Fruit fly (Drosophila melanogaster): ENCODE data around the gene CG34292.

CG34292 gene

DNA sequence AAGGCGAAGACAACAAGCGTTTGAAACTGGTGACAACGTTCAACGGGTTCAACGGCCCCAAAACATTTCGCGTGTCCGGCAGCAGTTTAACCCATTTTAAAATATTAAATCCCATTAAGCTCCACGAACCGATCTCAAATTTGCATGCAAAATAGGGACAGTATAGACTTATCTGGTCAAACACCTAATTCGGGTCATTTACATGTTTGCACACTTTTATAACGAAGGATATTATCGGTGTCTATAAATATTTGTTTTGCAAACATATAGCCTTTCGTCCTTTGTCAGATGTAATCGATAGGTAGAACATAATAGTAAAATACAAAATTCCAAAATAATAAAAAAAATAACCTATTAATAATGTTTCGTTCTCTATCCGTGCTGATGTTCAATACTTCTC is at the start of gene CG34292:
Gene CG34292, plus strand, starts transcription at position 301 of the 400 bp plus-strand sequence.
- no peak for TF ChIP-seq CTCF (optimal IDR thresholded peaks at IDR 0.05)
- no peak for TF ChIP-seq CG8478 (optimal IDR thresholded peaks at IDR 0.05)

DNA sequence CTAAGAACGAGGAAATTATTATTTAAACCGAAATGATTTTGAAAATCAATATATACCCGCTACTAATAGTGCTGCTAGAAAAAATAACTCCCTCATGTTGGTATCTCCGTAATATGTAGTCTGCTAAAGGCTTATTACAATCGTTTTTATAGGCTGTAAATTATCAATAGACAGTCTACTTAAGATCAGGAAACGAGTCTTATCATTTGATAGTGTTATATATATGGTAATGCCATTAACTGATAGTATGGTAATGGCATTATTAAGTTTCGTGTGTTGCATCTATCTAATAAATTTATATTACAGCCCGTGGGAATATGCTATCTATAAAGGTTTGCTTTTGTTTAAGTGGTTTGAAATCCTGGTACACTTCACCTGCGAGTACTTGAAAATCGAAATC is 43.8 kb upstream of the CG34292 start, which contains the start of gene CG17192:
Gene CG17192, minus strand, starts transcription at position 101 of the 400 bp plus-strand sequence.
- TF ChIP-seq CTCF (optimal IDR thresholded peaks at IDR 0.05) (no peak), CG8478 (optimal IDR thresholded peaks at IDR 0.05) (no peak)

DNA sequence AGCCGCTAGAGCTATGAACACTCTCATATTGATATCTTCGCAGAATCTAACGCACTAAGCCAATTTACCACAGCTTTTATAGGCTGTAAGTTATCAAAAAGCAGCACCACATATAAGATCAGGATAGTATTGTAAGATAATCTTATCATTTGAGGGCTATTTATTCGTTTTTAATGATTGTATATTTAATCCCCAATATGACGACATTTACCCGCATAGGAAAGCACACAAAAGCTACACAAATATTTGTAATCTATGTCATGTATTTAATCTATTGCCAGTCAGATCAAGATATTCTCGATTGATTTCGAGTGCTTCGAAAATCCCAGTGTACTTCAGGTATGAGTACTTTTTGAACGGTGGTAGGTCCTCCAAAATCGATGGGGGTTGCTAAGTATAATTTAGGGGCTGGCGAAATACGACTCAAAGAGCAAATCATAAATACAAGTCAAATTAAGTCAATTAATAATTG is 42.3 kb upstream of the CG34292 start, which contains the start of gene CG17191:
Gene CG17191, minus strand, starts transcription at position 51 of the 472 bp plus-strand sequence.
- TF ChIP-seq CTCF (optimal IDR thresholded peaks at IDR 0.05) (no peak), CG8478 (optimal IDR thresholded peaks at IDR 0.05) (no peak)

DNA sequence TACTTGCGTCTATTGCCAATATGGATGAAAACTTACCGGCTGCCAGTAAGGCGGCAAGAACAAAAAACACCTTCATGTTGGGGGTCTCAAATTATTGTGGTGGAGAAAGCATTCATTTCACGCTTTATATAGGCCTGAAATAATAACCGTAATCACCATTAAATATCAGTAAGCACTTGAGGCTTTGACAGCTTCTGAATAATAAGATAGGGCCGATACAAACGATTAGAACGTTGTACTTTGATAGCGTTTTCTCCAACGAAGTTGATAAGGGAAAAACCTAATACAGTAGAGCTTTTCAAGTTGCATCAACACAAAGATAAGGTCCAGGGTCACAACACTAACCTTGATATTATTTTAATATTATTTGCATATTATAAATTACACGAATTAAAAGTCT is 40.7 kb upstream of the CG34292 start, which contains the start of gene CG6283:
Gene CG6283, minus strand, starts transcription at position 101 of the 400 bp plus-strand sequence.
- TF ChIP-seq CG8478 (optimal IDR thresholded peaks at IDR 0.05) (no peak), CTCF (optimal IDR thresholded peaks at IDR 0.05) (no peak)

DNA sequence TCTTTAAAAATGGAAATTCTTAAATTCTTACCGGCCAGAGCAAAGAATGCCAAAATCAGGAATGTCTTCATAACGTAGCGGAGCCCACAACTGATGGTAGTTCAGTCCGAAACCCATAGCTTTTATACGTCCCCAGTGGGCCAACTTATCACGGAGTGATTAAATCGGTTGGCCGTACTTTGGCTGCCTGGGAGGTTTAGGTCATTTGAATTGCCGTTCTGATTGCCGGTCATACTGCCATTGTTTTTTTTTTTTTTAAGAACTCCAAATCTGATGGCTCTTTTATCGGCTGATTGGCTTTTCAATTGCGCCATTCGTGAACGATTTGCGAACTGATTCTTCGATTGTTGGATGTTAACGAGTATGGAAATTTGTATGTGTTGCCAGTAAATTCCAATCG is 38.9 kb upstream of the CG34292 start, which contains the start of gene CG6277:
Gene CG6277, minus strand, starts transcription at position 101 of the 400 bp plus-strand sequence.
- TF ChIP-seq CG8478 (optimal IDR thresholded peaks at IDR 0.05) (no peak), CTCF (optimal IDR thresholded peaks at IDR 0.05) (no peak)

DNA sequence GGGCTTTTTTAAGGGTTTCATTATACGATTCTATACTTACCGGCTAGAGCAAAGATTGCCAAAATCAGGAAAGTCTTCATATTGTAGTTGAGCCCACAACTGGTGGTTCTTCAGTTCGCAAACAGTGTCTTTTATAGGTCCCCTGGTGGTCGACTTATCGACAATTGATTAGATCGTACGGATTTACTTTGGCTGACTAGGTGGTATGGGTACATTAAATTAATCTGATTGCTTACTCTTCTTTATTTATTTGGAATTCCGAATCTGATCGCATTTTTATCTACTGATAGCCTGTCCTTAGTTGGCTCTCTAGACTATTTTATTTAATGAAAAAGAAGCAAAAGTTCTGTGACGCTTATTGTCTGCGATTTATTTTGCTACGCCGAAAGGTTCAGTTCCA is 36.0 kb upstream of the CG34292 start, which contains the start of gene CG6271:
Gene CG6271, minus strand, starts transcription at position 101 of the 400 bp plus-strand sequence.
- TF ChIP-seq CG8478 (optimal IDR thresholded peaks at IDR 0.05) (no peak), CTCF (optimal IDR thresholded peaks at IDR 0.05) (no peak)

DNA sequence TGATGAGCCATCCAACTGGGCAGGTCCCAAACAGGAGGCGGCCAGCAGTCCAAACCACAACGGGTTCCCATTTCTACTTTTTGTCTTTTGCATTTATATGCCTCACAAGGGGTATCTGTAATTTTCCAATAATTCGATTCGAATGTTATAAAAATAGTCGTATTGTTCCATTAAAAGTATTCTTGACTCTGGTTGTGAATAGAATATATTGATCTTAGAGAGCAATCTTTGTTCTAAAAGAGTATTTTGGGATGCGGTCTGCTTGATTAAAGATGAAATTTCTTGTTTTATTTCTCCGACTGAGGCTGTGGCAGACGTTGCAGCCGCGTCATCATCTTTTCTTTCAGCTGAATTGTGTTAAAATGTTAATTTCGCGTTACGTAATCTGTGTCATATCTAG is 28.1 kb upstream of the CG34292 start:
- TF ChIP-seq CG8478 (optimal IDR thresholded peaks at IDR 0.05) = no peak

DNA sequence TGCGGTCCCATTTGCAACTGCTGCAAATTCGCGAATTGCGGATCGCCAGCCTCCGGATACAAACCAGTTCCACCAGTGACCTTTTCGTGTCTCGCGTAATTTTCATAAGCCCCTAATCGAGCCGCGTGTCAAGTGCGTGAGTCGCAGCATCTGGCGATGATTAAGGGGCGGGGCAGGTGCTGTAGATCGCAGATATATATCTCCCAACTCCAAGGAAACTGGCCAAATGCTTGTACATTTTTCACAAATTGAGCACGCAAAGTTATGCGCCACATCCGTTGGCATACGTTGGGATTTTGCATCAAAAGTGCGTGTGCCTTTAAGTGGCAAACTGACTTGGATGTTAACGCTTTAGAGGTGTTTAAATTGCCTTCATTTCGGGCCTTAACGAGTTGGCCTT is 22.0 kb upstream of the CG34292 start:
- TF ChIP-seq CTCF (optimal IDR thresholded peaks at IDR 0.05) (no peak), CG8478 (optimal IDR thresholded peaks at IDR 0.05) (no peak)

DNA sequence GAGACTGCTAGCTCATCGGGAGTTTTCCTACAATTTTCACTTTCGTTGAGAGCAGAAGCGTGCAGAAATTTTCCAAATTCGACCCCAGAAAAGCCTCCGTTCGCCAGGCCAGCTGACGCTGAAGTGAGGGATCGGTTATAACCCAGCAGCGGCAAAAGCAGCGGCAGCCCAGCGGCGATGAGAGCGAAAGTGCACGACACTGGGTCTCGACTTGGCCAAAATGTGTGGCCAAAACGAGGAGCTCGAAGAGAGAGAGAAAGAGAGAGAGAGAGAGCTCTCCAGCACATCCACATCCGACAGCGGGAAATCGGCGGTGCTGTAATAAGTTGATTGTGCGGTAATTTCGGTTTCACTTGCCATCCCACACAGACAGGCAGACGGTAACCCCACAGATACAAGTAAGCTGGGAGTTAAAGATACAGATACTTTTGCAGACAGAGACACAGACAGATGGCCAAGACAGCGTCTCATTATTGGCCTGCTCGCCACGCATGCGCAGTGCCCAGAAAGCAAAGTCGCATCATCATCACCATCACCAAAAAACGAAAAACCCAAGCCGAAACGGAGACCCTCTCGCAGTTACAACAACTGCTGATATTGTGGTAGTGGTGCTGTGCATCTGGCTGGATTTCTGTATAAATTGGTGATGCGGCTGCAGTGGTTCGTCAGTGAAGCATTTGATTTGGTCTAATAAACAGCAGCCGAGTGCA is 13.3 kb upstream of the CG34292 start, which contains the start of gene TwdlT:
Gene TwdlT, plus strand, starts transcription at position 660 of the 710 bp plus-strand sequence.
- TF ChIP-seq CG8478 (optimal IDR thresholded peaks at IDR 0.05) = no peak
- TF ChIP-seq CTCF (optimal IDR thresholded peaks at IDR 0.05) = no peak

DNA sequence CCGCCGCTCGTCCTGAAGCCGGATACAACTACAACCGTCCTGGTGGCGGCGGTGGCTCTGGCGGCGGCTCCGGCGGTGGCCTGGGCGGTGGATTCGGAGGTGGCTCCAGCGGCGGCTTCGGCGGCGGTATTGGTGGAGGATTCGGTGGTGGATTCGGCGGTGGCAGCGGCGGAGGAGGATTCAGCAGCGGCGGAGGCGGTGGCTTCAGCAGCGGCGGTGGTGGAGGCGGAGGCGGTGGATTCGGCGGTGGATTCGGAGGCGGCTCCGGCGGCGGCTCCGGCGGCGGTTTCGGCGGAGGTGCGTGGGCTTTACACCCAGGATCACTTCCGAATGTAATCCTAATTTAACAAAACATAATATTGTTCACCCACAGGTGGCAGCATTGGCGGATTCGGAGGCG is 12.5 kb upstream of the CG34292 start:
- no peak for TF ChIP-seq CG8478 (optimal IDR thresholded peaks at IDR 0.05)

DNA sequence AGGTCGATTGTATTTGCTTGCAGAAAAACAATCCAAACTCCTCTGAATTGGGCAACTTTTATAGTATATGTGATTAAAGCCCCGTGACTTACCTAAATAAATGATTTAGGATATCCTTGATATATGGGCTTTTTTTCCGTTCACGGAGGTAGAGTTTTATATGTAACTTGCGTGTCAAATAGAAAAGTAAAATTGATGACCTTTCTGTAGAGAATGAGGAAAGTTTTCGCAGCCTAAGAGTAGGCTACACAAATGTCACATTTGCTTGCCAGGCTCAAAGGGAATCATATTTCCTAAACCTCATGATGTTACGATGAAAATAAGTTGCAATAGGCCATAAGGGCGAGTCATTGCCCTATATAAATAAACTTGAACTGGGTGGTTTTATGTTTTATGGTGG is 5.9 kb upstream of the CG34292 start:
- no peak for TF ChIP-seq CTCF (optimal IDR thresholded peaks at IDR 0.05)
- TF ChIP-seq CG8478 (optimal IDR thresholded peaks at IDR 0.05) = no peak

DNA sequence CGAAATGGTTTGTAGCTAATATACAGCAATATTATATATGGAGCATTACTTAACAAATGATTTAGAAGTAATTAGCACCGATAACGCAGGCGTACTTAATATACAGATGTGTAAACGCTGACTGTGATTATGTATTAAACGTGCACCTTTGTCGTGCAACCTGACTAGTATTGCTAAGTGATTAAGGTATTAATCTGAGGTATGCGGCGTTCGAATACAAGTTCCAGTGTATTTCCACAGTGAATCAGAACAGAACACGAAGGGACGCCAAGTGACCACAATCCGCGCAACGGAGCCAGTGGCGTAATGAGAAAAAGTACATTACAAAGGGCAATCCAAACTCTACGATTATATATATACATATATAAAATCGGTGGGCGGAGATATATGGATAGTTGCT is 2.1 kb downstream of the CG34292 start, which contains the start of gene Nep5:
Gene Nep5, minus strand, starts transcription at position 101 of the 400 bp plus-strand sequence.
- no peak for TF ChIP-seq CG8478 (optimal IDR thresholded peaks at IDR 0.05)

DNA sequence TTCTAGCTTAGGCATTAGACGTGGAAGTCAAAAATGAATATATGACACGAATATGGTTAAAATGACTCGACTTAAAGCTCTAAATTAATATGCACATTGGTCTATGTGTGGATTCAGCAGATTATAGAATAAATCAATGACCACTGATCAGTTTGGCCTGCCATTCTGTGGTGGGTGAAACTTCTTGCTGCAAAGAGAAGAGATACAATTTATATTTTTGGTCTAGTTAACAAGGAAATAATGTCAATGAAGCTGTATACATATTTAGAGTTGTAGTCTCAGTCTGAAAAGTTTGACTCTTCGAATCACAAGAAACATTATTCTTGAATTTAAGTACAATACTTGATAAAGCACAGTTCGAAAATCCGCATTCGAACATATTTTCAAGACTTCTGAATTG is 3.1 kb downstream of the CG34292 start, which contains the start of gene CG43935:
Gene CG43935, plus strand, starts transcription at position 301 of the 400 bp plus-strand sequence.
- no peak for TF ChIP-seq CTCF (optimal IDR thresholded peaks at IDR 0.05)
- no peak for TF ChIP-seq CG8478 (optimal IDR thresholded peaks at IDR 0.05)

DNA sequence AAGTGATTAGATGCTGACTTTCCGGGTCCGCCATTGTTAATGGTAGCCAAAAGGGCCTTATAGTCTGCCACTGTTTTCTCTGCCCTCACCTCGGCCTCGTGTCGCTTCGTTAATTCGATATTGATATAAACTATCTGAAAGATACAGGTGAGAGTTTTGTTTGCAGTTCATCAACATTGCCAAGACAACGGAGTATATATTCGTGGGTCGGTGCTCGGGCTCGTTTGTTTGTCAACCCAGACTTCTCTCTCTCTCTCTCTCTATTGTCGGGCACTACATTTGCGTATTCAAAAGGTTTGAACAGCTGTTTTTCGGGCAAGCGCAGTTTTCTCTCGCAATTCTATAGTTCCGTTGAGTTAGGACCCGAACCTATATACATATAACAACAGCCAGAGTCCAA is 5.3 kb downstream of the CG34292 start:
- TF ChIP-seq CG8478 (optimal IDR thresholded peaks at IDR 0.05) (no peak), CTCF (optimal IDR thresholded peaks at IDR 0.05) (no peak)

DNA sequence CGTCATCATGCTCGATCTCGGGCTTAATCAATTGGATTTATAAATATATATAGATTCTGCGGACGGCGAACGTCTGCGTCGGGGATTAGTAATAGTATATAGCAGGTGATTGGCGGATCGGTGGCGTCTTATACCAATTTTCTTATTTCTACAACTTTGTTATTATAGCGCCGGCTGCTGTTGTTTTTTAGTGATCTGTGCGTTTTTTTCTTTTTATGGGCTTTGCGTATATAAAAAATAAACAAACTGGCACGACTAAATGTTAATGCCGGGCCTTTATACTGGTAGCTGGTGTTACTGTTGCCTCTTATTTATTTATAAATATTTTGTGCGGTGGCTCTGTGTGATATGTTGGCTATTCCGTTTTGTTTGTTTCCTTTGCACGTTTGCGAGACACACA is 7.2 kb downstream of the CG34292 start:
- TF ChIP-seq CTCF (optimal IDR thresholded peaks at IDR 0.05) (no peak), CG8478 (optimal IDR thresholded peaks at IDR 0.05) (no peak)
